Fruit fly (Drosophila melanogaster): Measurements from ENCODE around the gene cad.

The cad gene

DNA sequence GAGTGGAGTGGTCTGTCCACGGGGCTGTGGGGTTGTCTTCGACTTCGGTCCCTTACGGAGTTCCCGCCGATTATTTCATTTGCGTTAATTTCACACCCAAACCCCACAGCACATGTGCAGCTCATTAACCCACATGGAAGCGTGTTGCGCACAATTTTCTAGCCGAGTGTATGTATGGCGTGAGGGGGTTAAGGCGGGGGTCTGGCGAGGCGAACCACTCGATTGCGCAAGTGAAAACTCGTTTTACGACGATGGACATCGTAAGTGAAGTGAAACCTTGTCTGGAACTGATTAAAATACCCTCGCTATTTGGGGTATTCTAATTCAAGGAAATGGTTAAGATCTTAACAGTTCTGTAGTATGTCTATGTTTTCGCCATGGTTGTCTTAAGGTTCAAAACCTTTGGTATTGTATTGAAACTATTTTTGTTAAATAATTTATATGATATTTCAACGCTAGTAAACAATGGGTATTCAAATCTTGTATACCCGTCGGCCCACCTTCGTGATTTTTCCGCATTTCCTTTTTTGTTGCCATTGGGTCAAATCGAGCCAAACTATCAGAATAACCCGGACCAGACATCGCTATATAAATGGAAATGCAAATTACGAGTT, 40.6 kb downstream of the cad start (continued):
- no peak for TF ChIP-seq knrl (GFP tag; IDR thresholded peaks at IDR 0.05; ENCODE audit: partially characterized antibody)
- no peak for TF ChIP-seq CG9727 (GFP tag; optimal IDR thresholded peaks at IDR 0.05)
- TF ChIP-seq nau (GFP tag; optimal IDR thresholded peaks at IDR 0.05): peak; percentile 18
- TF ChIP-seq cad (GFP tag; optimal IDR thresholded peaks at IDR 0.05): no peak
- TF ChIP-seq CG2120 (GFP tag; optimal IDR thresholded peaks at IDR 0.05): peak; percentile 4
- TF ChIP-seq ham (GFP tag; IDR thresholded peaks at IDR 0.05): no peak
- peak; percentile 55 for TF ChIP-seq CG17385 (GFP tag; optimal IDR thresholded peaks at IDR 0.05)
- TF ChIP-seq CG10147 (GFP tag; optimal IDR thresholded peaks at IDR 0.05): no peak
- TF ChIP-seq BEAF-32 (GFP tag; optimal IDR thresholded peaks at IDR 0.05): no peak
- TF ChIP-seq Sry-β (GFP tag; optimal IDR thresholded peaks at IDR 0.05): no peak
- TF ChIP-seq Dip2 (GFP tag; IDR thresholded peaks at IDR 0.05): no peak
- TF ChIP-seq Dad (GFP tag; optimal IDR thresholded peaks at IDR 0.05): no peak
- TF ChIP-seq CG17568 (GFP tag; optimal IDR thresholded peaks at IDR 0.05): peak; percentile 34
- no peak for TF ChIP-seq CG4707 (GFP tag; optimal IDR thresholded peaks at IDR 0.05)
- TF ChIP-seq CG34422 (GFP tag; IDR thresholded peaks at IDR 0.05): 0 out of 3 replicates have a peak, but pooled peaks have one; percentile 30
- no peak for TF ChIP-seq ERR (GFP tag; optimal IDR thresholded peaks at IDR 0.05)
- TF ChIP-seq Fer3 (tag; optimal IDR thresholded peaks at IDR 0.05): peak; percentile 41
- peak; percentile 49 for TF ChIP-seq CG14050 (GFP tag; IDR thresholded peaks at IDR 0.05)
- no peak for TF ChIP-seq Dp (GFP tag; optimal IDR thresholded peaks at IDR 0.05)
- TF ChIP-seq grn (GFP tag; optimal IDR thresholded peaks at IDR 0.05): no peak
- peak; percentile 35; the same call in 1 of the 2 replicates for TF ChIP-seq CG32532 (GFP tag; IDR thresholded peaks at IDR 0.05)
- TF ChIP-seq CG13123 (GFP tag; optimal IDR thresholded peaks at IDR 0.05): no peak
- TF ChIP-seq trem (tag; optimal IDR thresholded peaks at IDR 0.05): no peak
- TF ChIP-seq twi (tag; optimal IDR thresholded peaks at IDR 0.05): no peak
- no peak for TF ChIP-seq salm (tag; optimal IDR thresholded peaks at IDR 0.05)
- TF ChIP-seq aop (GFP tag; IDR thresholded peaks at IDR 0.05): no peak
- peak; percentile 9 for TF ChIP-seq Camta (GFP tag; optimal IDR thresholded peaks at IDR 0.05)
- TF ChIP-seq Opbp (GFP tag; IDR thresholded peaks at IDR 0.05; ENCODE audit: partially characterized antibody): no peak
- TF ChIP-seq gfzf (GFP tag; optimal IDR thresholded peaks at IDR 0.05): no peak
- TF ChIP-seq dmrt99B (tag; optimal IDR thresholded peaks at IDR 0.05): peak; percentile 83
- TF ChIP-seq zfh2 (GFP tag; optimal IDR thresholded peaks at IDR 0.05): no peak
- no peak for TF ChIP-seq CG2202 (tag; optimal IDR thresholded peaks at IDR 0.05)
- peak; percentile 47 for TF ChIP-seq CG10209 (GFP tag; optimal IDR thresholded peaks at IDR 0.05)
- TF ChIP-seq pho (GFP tag; optimal IDR thresholded peaks at IDR 0.05): no peak
- TF ChIP-seq CG18476 (GFP tag; optimal IDR thresholded peaks at IDR 0.05): peak; percentile 25
- TF ChIP-seq Dek (tag; optimal IDR thresholded peaks at IDR 0.05): no peak
- no peak for TF ChIP-seq Abd-B (GFP tag; optimal IDR thresholded peaks at IDR 0.05)
- TF ChIP-seq ro (GFP tag; IDR thresholded peaks at IDR 0.05): no peak
- TF ChIP-seq Usf (GFP tag; optimal IDR thresholded peaks at IDR 0.05): no peak
- peak; percentile 39 for TF ChIP-seq fd96Cb (tag; optimal IDR thresholded peaks at IDR 0.05)
- no peak for TF ChIP-seq CG10267 (tag; optimal IDR thresholded peaks at IDR 0.05)
- TF ChIP-seq ems (GFP tag; optimal IDR thresholded peaks at IDR 0.05): peak; percentile 8
- peak; percentile 43 for TF ChIP-seq Oli (tag; optimal IDR thresholded peaks at IDR 0.05)
- no peak for TF ChIP-seq stwl (tag; optimal IDR thresholded peaks at IDR 0.05)
- TF ChIP-seq CG11696 (GFP tag; IDR thresholded peaks at IDR 0.05): peak; percentile 60; the same call in 1 of the 2 replicates
- peak; percentile 39; the same call in 1 of the 2 replicates for TF ChIP-seq Atf6 (GFP tag; IDR thresholded peaks at IDR 0.05)
- peak; percentile 21 for TF ChIP-seq Hr3 (GFP tag; optimal IDR thresholded peaks at IDR 0.05)
- no peak for TF ChIP-seq CG7745 (tag; optimal IDR thresholded peaks at IDR 0.05)
- peak; percentile 48 for TF ChIP-seq Oaz (GFP tag; IDR thresholded peaks at IDR 0.05)

Data from whole organism, embryonic.